Fruit fly (Drosophila melanogaster) whole organism, embryonic: Measurements from ENCODE around the gene CG1161.

Source experiments
- Atf3 ChIP-seq: fragments of 200-800 bp; sonication (Bioruptor generic); optimal IDR thresholded peaks from 3 replicates; lab custom pipeline; 2016; ENCODE audit warnings: missing biosample characterization, missing genetic modification characterization
- Bdp1 ChIP-seq: fragments of 200-800 bp; sonication (Bioruptor generic); optimal IDR thresholded peaks from 3 replicates; lab custom pipeline; 2016; ENCODE audit warnings: missing biosample characterization, missing genetic modification characterization
- CG1024 ChIP-seq: fragments of 200-800 bp; sonication (Bioruptor generic); IDR thresholded peaks from 2 replicates; pipeline ENCODE4 v1.3.6; 2022; ENCODE audit warnings: missing biosample characterization, missing genetic modification characterization
- CG10431 ChIP-seq: fragments of 200-800 bp; sonication (Bioruptor generic); optimal IDR thresholded peaks from 3 replicates; lab custom pipeline; 2018; ENCODE audit warnings: missing biosample characterization, mild to moderate bottlenecking, missing genetic modification characterization
- CG10543 ChIP-seq: fragments of 200-800 bp; sonication (Bioruptor generic); optimal IDR thresholded peaks from 3 replicates; lab custom pipeline; 2017; ENCODE audit warnings: missing biosample characterization, mild to moderate bottlenecking, missing genetic modification characterization, moderate library complexity
- CG11093 ChIP-seq: fragments of 200-800 bp; sonication (Bioruptor generic); IDR thresholded peaks from 3 replicates; pipeline ENCODE4 v1.3.6; 2022; ENCODE audit warnings: missing biosample characterization, missing genetic modification characterization
- CG12391 ChIP-seq: fragments of 200-800 bp; sonication (Bioruptor generic); optimal IDR thresholded peaks from 3 replicates; lab custom pipeline; 2018; ENCODE audit warnings: missing biosample characterization, mild to moderate bottlenecking, missing genetic modification characterization, moderate library complexity
- CG12769 ChIP-seq: fragments of 200-800 bp; sonication (Bioruptor generic); optimal IDR thresholded peaks from 2 replicates; lab custom pipeline; 2019; ENCODE audit warnings: missing biosample characterization, mild to moderate bottlenecking, missing genetic modification characterization, moderate library complexity
- CG13123 ChIP-seq: fragments of 200-800 bp; sonication (Bioruptor generic); optimal IDR thresholded peaks from 2 replicates; lab custom pipeline; 2016; ENCODE audit warnings: missing biosample characterization, missing genetic modification characterization
- CG15601 ChIP-seq: fragments of 200-800 bp; sonication (Bioruptor generic); optimal IDR thresholded peaks from 3 replicates; lab custom pipeline; 2019; ENCODE audit warnings: missing biosample characterization, mild to moderate bottlenecking, missing genetic modification characterization, moderate library complexity
- CG17829 ChIP-seq: fragments of 200-800 bp; optimal IDR thresholded peaks from 2 replicates; lab custom pipeline; 2019; ENCODE audit warnings: missing biosample characterization, mild to moderate bottlenecking, missing genetic modification characterization, moderate library complexity
- CG1792 ChIP-seq: fragments of 200-800 bp; sonication (Bioruptor generic); optimal IDR thresholded peaks from 2 replicates; lab custom pipeline; 2016; ENCODE audit warnings: missing biosample characterization, missing genetic modification characterization
- CG2678 ChIP-seq: fragments of 200-800 bp; sonication (Bioruptor generic); optimal IDR thresholded peaks from 3 replicates; lab custom pipeline; 2019; ENCODE audit warnings: missing biosample characterization, mild to moderate bottlenecking, missing genetic modification characterization, moderate library complexity
- CG30403 ChIP-seq: fragments of 200-800 bp; sonication (Bioruptor generic); optimal IDR thresholded peaks from 3 replicates; lab custom pipeline; 2016; ENCODE audit warnings: missing biosample characterization, missing genetic modification characterization
- CG32532 ChIP-seq: fragments of 200-800 bp; sonication (Bioruptor generic); IDR thresholded peaks from 2 replicates; pipeline ENCODE4 v1.3.6; 2022; ENCODE audit warnings: missing biosample characterization, missing genetic modification characterization
- CG4282 ChIP-seq: fragments of 200-800 bp; sonication (Bioruptor generic); optimal IDR thresholded peaks from 2 replicates; lab custom pipeline; 2016; ENCODE audit warnings: missing biosample characterization, missing genetic modification characterization
- CG4360 ChIP-seq: fragments of 200-800 bp; sonication (Bioruptor generic); IDR thresholded peaks from 2 replicates; pipeline ENCODE4 v1.3.6; 2022; ENCODE audit warnings: missing biosample characterization, missing genetic modification characterization
- CG43689 ChIP-seq: fragments of 200-800 bp; sonication (Bioruptor generic); IDR thresholded peaks from 2 replicates; pipeline ENCODE4 v1.3.6; 2022; ENCODE audit warnings: missing biosample characterization, missing genetic modification characterization
- CG4617 ChIP-seq: fragments of 200-800 bp; sonication (Bioruptor generic); optimal IDR thresholded peaks from 3 replicates; lab custom pipeline; 2016; ENCODE audit warnings: missing biosample characterization, missing genetic modification characterization, borderline replicate concordance
- CG5245 ChIP-seq: fragments of 200-800 bp; sonication (Bioruptor generic); optimal IDR thresholded peaks from 3 replicates; lab custom pipeline; 2016; ENCODE audit warnings: missing biosample characterization, missing genetic modification characterization
- CG6654 ChIP-seq: fragments of 200-800 bp; sonication (Bioruptor generic); optimal IDR thresholded peaks from 2 replicates; lab custom pipeline; 2017; ENCODE audit warnings: missing biosample characterization, mild to moderate bottlenecking, missing genetic modification characterization
- CG7839 ChIP-seq: fragments of 200-800 bp; sonication (Bioruptor generic); optimal IDR thresholded peaks from 3 replicates; lab custom pipeline; 2018; ENCODE audit warnings: missing biosample characterization, mild to moderate bottlenecking, missing genetic modification characterization, moderate library complexity
- CTCF ChIP-seq: fragments of 200-800 bp; sonication (Bioruptor generic); optimal IDR thresholded peaks from 2 replicates; lab custom pipeline; 2017; ENCODE audit warnings: missing biosample characterization, mild to moderate bottlenecking, missing genetic modification characterization, moderate library complexity
- D19B ChIP-seq: fragments of 200-800 bp; sonication (Bioruptor generic); optimal IDR thresholded peaks from 2 replicates; lab custom pipeline; 2017; ENCODE audit warnings: missing biosample characterization, mild to moderate bottlenecking, missing genetic modification characterization
- Dbx ChIP-seq: fragments of 200-800 bp; sonication (Bioruptor generic); IDR thresholded peaks from 3 replicates; pipeline ENCODE4 v1.3.6; 2022; ENCODE audit warnings: missing biosample characterization, missing genetic modification characterization
- Dll ChIP-seq: fragments of 200-800 bp; sonication (Bioruptor generic); IDR thresholded peaks from 4 replicates; pipeline ENCODE4 v1.3.6; 2022; ENCODE audit warnings: missing biosample characterization, missing genetic modification characterization; ENCODE audit not compliant: partially characterized antibody
- Dp ChIP-seq: fragments of 200-800 bp; sonication (Bioruptor generic); optimal IDR thresholded peaks from 2 replicates; lab custom pipeline; 2018; ENCODE audit warnings: missing biosample characterization, mild to moderate bottlenecking, missing genetic modification characterization, moderate library complexity
- Gsc ChIP-seq: fragments of 200-800 bp; sonication (Bioruptor generic); IDR thresholded peaks from 2 replicates; pipeline ENCODE4 v1.3.6; 2022; ENCODE audit warnings: missing biosample characterization, missing genetic modification characterization
- H15 ChIP-seq: fragments of 200-800 bp; sonication (Bioruptor generic); IDR thresholded peaks from 3 replicates; pipeline ENCODE4 v1.3.6; 2022; ENCODE audit warnings: missing biosample characterization, missing genetic modification characterization
- HLH3B ChIP-seq: fragments of 200-800 bp; sonication (Bioruptor generic); IDR thresholded peaks from 2 replicates; pipeline ENCODE4 v1.3.6; 2022; ENCODE audit warnings: missing biosample characterization, missing genetic modification characterization
- HLH54F ChIP-seq: fragments of 200-800 bp; sonication (Bioruptor generic); optimal IDR thresholded peaks from 3 replicates; lab custom pipeline; 2016; ENCODE audit warnings: missing biosample characterization, missing genetic modification characterization
- MESR4 ChIP-seq: fragments of 200-800 bp; sonication (Bioruptor generic); optimal IDR thresholded peaks from 2 replicates; lab custom pipeline; 2018; ENCODE audit warnings: missing biosample characterization, mild to moderate bottlenecking, missing genetic modification characterization, moderate library complexity
- NC2α ChIP-seq: fragments of 200-800 bp; sonication (Bioruptor generic); optimal IDR thresholded peaks from 2 replicates; lab custom pipeline; 2016; ENCODE audit warnings: missing biosample characterization, missing genetic modification characterization
- Nf-YA ChIP-seq: fragments of 200-800 bp; sonication (Bioruptor generic); IDR thresholded peaks from 2 replicates; pipeline ENCODE4 v1.3.6; 2022; ENCODE audit warnings: missing biosample characterization, missing genetic modification characterization
- Ptx1 ChIP-seq: fragments of 200-800 bp; sonication (Bioruptor generic); IDR thresholded peaks from 2 replicates; pipeline ENCODE4 v1.3.6; 2022; ENCODE audit warnings: missing biosample characterization, missing genetic modification characterization
- Six4 ChIP-seq: fragments of 200-800 bp; sonication (Bioruptor generic); optimal IDR thresholded peaks from 2 replicates; lab custom pipeline; 2016; ENCODE audit warnings: missing biosample characterization, missing genetic modification characterization
- TFAM ChIP-seq: fragments of 200-800 bp; sonication (Bioruptor generic); optimal IDR thresholded peaks from 2 replicates; lab custom pipeline; 2017; ENCODE audit warnings: missing biosample characterization, missing genetic modification characterization, inconsistent platforms
- ac ChIP-seq: fragments of 200-800 bp; sonication (Bioruptor generic); optimal IDR thresholded peaks from 3 replicates; lab custom pipeline; 2017; ENCODE audit warnings: missing biosample characterization, mild to moderate bottlenecking, missing genetic modification characterization
- da ChIP-seq: fragments of 200-800 bp; sonication (Bioruptor generic); optimal IDR thresholded peaks from 2 replicates; lab custom pipeline; 2016; ENCODE audit warnings: missing biosample characterization, missing genetic modification characterization
- ftz-f1 ChIP-seq: fragments of 200-800 bp; sonication (Bioruptor generic); optimal IDR thresholded peaks from 2 replicates; lab custom pipeline; 2016; ENCODE audit warnings: missing biosample characterization, missing genetic modification characterization
- hb ChIP-seq: fragments of 200-800 bp; sonication (Bioruptor generic); IDR thresholded peaks from 3 replicates; pipeline ENCODE4 v1.3.6; 2022; ENCODE audit warnings: missing biosample characterization, missing genetic modification characterization; ENCODE audit not compliant: partially characterized antibody
- ind ChIP-seq: fragments of 200-800 bp; sonication (Bioruptor generic); optimal IDR thresholded peaks from 3 replicates; lab custom pipeline; 2016; ENCODE audit warnings: missing biosample characterization, missing genetic modification characterization
- knrl ChIP-seq: fragments of 200-800 bp; sonication (Bioruptor generic); IDR thresholded peaks from 3 replicates; pipeline ENCODE4 v1.3.6; 2022; ENCODE audit warnings: missing biosample characterization, missing genetic modification characterization; ENCODE audit not compliant: partially characterized antibody
- oc ChIP-seq: fragments of 200-800 bp; sonication (Bioruptor generic); optimal IDR thresholded peaks from 2 replicates; lab custom pipeline; 2018; ENCODE audit warnings: missing biosample characterization, mild to moderate bottlenecking, missing genetic modification characterization, moderate library complexity
- pnt ChIP-seq: fragments of 200-800 bp; sonication (Bioruptor generic); optimal IDR thresholded peaks from 3 replicates; lab custom pipeline; 2016; ENCODE audit warnings: missing biosample characterization, missing genetic modification characterization
- row ChIP-seq: fragments of 200-800 bp; sonication (Bioruptor generic); IDR thresholded peaks from 3 replicates; pipeline ENCODE4 v1.3.6; 2022; ENCODE audit warnings: missing biosample characterization, missing genetic modification characterization
- sisA ChIP-seq: fragments of 200-800 bp; sonication (Bioruptor generic); IDR thresholded peaks from 2 replicates; pipeline ENCODE4 v1.3.6; 2022; ENCODE audit warnings: missing biosample characterization, missing genetic modification characterization
- slp2 ChIP-seq: fragments of 200-800 bp; sonication (Bioruptor generic); optimal IDR thresholded peaks from 2 replicates; lab custom pipeline; 2016; ENCODE audit warnings: missing biosample characterization, missing genetic modification characterization
- toy ChIP-seq: fragments of 200-800 bp; sonication (Bioruptor generic); IDR thresholded peaks from 2 replicates; pipeline ENCODE4 v1.3.6; 2022; ENCODE audit warnings: missing biosample characterization, missing genetic modification characterization
- zen ChIP-seq: fragments of 200-800 bp; sonication (Bioruptor generic); optimal IDR thresholded peaks from 3 replicates; lab custom pipeline; 2018; ENCODE audit warnings: missing biosample characterization, mild to moderate bottlenecking, missing genetic modification characterization, moderate library complexity
- zfh1 ChIP-seq: fragments of 200-800 bp; sonication (Bioruptor generic); IDR thresholded peaks from 3 replicates; pipeline ENCODE4 v1.3.6; 2022; ENCODE audit warnings: missing biosample characterization, missing genetic modification characterization

The CG1161 gene

dm6 chr3R:5368170-5368781 is 13.4 kb downstream of the CG1161 start, which contains the start of gene Cerk (continued):
- TF ChIP-seq ind (GFP tag; lab: Kevin White, UChicago) = peak; percentile 27
- TF ChIP-seq zfh1 (GFP tag; lab: Robert Waterston, UW) = 0 out of 3 replicates have a peak, but pooled peaks have one; percentile 28
- no peak for TF ChIP-seq CG1024
- peak; percentile 3 for TF ChIP-seq da
- TF ChIP-seq sisA (GFP tag; lab: Robert Waterston, UW) = peak; percentile 17; the same call in 1 of the 2 replicates
- TF ChIP-seq CG4282 = no peak
- peak; percentile 54 for TF ChIP-seq CG30403 (GFP tag; lab: Kevin White, UChicago)
- no peak for TF ChIP-seq CTCF
- TF ChIP-seq zen = peak; percentile 0
- peak; percentile 28 for TF ChIP-seq HLH54F
- TF ChIP-seq CG5245 = no peak
- TF ChIP-seq Dll (GFP tag; lab: Robert Waterston, UW) = peak; percentile 58; the same call in 3 of the 4 replicates
- no peak for TF ChIP-seq CG10543 (GFP tag; lab: Kevin White, UChicago)
- TF ChIP-seq hb (GFP tag; lab: Robert Waterston, UW) = no peak
- peak; percentile 11 for TF ChIP-seq CG1792 (GFP tag; lab: Kevin White, UChicago)
- TF ChIP-seq Nf-YA = no peak
- no peak for TF ChIP-seq D19B (GFP tag; lab: Kevin White, UChicago)
- peak; percentile 65; the same call in 2 of the 3 replicates for TF ChIP-seq knrl (GFP tag; lab: Robert Waterston, UW)
- peak; percentile 1 for TF ChIP-seq CG17829 (tag; lab: Kevin White, UChicago)
- peak; percentile 41 for TF ChIP-seq pnt (GFP tag; lab: Kevin White, UChicago)
- TF ChIP-seq slp2 = no peak
- no peak for TF ChIP-seq TFAM (GFP tag; lab: Kevin White, UChicago)
- TF ChIP-seq CG43689 = no peak
- TF ChIP-seq CG11093 (GFP tag; lab: Robert Waterston, UW) = no peak
- no peak for TF ChIP-seq oc
- TF ChIP-seq Gsc (GFP tag; lab: Robert Waterston, UW) = no peak
- TF ChIP-seq CG12391 (tag; lab: Kevin White, UChicago) = peak; percentile 39
- TF ChIP-seq CG32532 (GFP tag; lab: Robert Waterston, UW) = peak; percentile 64
- peak; percentile 87 for TF ChIP-seq row (GFP tag; lab: Robert Waterston, UW)
- no peak for TF ChIP-seq Six4
- TF ChIP-seq Bdp1 (GFP tag; lab: Kevin White, UChicago) = peak; percentile 24
- peak; percentile 16 for TF ChIP-seq CG15601 (tag; lab: Kevin White, UChicago)
- TF ChIP-seq Dp (GFP tag; lab: Kevin White, UChicago) = peak; percentile 46
- TF ChIP-seq ftz-f1 (GFP tag; lab: Kevin White, UChicago) = no peak
- TF ChIP-seq CG6654 (GFP tag; lab: Kevin White, UChicago) = peak; percentile 41
- TF ChIP-seq MESR4 (GFP tag; lab: Kevin White, UChicago) = peak; percentile 61
- peak; percentile 45 for TF ChIP-seq CG4617 (GFP tag; lab: Kevin White, UChicago)
- peak; percentile 54 for TF ChIP-seq CG12769
- TF ChIP-seq ac = no peak
- peak; percentile 82 for TF ChIP-seq CG4360 (GFP tag; lab: Robert Waterston, UW)
- TF ChIP-seq CG7839 (tag; lab: Kevin White, UChicago) = peak; percentile 26
- no peak for TF ChIP-seq Atf3 (GFP tag; lab: Kevin White, UChicago)
- 0 out of 3 replicates have a peak, but pooled peaks have one; percentile 8 for TF ChIP-seq H15 (GFP tag; lab: Robert Waterston, UW)
- TF ChIP-seq CG13123 (GFP tag; lab: Kevin White, UChicago) = peak; percentile 24
- no peak for TF ChIP-seq NC2α (GFP tag; lab: Kevin White, UChicago)
- TF ChIP-seq Dbx (GFP tag; lab: Robert Waterston, UW) = peak; percentile 73
- TF ChIP-seq Ptx1 = peak; percentile 32; the same call in 1 of the 2 replicates
- TF ChIP-seq CG10431 = peak; percentile 25
- no peak for TF ChIP-seq CG2678 (tag; lab: Kevin White, UChicago)
- 0 out of 2 replicates have a peak, but pooled peaks have one; percentile 27 for TF ChIP-seq HLH3B
- no peak for TF ChIP-seq toy
